Fruit fly (Drosophila melanogaster) ovary, adult (tissue): ENCODE results near the gene CG12299.

Source experiments
- CG17801 ChIP-seq: fragments of 200-800 bp; optimal IDR thresholded peaks from 2 replicates; lab custom pipeline; 2019; ENCODE audit warnings: missing biosample characterization, mild to moderate bottlenecking, missing genetic modification characterization, moderate library complexity; ENCODE audit not compliant: partially characterized antibody

CG12299 gene

DNA sequence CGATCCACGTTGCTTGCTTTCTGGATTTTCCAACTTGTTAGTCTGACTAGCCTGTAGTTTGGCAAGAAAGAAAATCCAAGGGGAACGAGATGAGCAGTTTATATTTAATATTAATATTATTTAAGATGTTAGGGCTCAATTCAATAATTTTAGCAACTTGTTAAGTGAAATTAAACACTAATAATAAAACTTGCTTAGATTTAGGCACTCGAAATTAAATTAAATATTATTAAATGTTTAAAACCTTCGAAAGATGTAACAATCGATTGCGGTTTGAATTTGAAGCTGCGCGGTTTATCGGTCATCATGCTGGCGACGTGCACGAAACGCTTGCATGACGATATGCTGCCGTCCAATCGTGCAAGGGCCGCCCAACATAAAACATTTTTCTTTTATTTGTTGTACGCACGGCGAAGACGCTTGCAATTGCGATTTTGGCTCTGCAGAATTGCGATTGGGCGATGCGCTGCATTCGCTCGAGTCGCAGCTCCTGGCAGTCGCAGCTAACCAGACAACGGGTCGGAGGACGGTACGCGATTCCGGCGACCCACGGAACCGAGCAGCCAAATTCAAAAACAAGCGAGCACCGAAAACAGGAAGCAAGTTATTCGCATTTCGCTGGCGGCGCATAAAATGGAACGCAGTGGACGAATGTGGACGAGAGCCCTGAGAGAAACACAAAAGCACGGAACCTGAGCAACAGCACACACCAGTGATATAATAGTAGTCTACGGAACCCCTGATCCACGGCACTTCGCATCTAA, at the start of gene CG12299, which contains the start of gene Vha16-5:
TSS of gene CG12299 (plus strand) at position 353 of the 764 bp plus-strand sequence.
TSS of gene Vha16-5 (minus strand) at position 51 of the 764 bp plus-strand sequence.
- peak; percentile 80 for TF ChIP-seq CG17801 (GFP tag; lab: Kevin White, UChicago)

DNA sequence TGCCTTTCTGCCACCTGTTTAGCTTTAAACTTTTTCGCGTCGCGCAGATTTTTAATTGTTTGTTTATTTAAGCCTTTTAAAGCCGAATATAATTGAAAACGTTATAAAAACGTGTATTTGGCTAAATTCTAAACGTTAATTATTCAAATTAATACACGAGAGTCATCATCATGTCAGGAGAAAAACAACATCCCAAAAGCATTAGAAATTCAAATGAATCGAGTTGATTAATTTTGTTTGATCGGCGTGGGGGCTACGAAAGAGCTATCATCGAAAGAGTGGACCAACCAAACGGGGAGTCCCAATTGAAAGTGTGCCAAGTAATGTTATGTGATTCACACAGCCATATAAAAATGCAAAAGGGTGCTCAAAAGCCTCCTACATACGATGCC, 49.4 kb upstream of the CG12299 start:
- TF ChIP-seq CG17801 (GFP tag; lab: Kevin White, UChicago): no peak

DNA sequence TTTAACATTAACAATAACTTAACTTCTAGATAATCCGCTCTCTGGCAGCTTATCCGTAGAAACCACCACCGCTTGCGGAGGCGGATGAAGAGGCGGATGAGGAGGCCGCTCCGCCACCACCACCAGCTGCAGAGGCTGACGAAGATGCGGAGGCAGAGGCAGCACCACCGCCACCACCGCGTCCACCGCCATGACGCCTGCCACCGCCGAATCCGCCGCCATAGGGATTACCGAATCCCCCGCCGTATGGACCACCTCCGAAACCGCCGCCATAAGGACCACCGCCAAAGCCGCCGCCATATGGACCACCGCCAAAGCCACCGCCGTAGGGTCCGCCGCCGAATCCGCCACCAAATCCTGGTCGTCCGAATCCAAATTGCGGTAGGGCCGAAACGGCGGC, 48.4 kb upstream of the CG12299 start:
- TF ChIP-seq CG17801 (GFP tag; lab: Kevin White, UChicago): no peak

DNA sequence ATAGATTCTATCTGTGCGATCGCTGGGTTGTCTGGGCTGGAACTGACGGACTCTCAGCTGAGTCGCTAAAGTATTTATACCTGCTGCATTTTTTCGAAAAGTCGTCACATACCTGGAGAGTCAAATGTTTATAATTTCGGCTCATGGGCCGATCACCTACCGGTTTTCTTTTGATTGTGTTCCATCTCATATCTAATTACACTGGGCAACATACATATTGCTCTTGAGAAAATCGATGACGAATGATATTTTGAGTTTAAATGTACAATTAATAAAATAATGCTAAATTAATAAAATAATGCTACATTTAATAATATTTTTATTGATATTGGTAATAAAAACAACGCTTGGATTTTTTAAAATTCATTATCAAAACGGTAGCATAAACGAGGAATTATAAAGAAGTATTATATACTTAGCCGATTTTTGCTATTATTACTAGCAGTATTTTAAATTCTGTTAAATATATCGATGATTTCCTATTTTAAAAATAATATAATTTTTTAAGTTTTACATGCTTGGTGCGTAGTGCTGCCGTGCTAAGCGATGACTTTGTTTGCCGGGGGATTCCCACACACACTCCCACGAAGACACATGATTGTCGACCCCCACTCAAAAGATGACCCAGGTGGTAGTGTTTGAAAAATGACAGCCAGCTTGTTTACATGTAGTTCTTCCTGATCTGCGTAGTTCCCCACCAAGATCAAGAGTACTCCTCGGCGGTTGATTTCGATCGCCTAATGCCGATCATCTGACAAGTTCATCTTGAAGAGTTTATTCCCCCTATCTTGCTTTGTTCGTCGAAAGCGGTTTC, 47.7 kb upstream of the CG12299 start, which contains the start of gene CG7294:
TSS of gene CG7294 (minus strand) at position 51 of the 814 bp plus-strand sequence.
- TF ChIP-seq CG17801 (GFP tag; lab: Kevin White, UChicago): no peak

DNA sequence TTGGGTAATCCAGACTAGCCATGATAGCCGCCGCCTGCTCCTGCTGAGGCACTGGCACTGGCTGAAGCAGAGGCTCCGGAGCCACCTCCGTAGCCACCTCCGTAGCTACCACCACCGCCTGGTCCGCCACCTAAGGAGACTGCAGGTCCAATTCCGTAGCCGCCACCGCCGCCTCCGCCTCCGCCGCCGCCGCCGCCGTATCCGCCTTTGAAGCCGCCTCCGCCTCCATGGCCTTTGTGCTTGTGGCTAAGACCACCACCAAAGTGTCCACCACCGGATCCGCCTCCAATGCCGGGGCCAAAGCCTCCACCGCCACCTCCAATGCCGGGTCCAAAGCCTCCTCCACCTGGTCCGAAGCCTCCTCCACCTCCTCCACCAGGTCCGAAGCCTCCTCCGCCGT, 44.1 kb upstream of the CG12299 start:
- no peak for TF ChIP-seq CG17801 (GFP tag; lab: Kevin White, UChicago)

DNA sequence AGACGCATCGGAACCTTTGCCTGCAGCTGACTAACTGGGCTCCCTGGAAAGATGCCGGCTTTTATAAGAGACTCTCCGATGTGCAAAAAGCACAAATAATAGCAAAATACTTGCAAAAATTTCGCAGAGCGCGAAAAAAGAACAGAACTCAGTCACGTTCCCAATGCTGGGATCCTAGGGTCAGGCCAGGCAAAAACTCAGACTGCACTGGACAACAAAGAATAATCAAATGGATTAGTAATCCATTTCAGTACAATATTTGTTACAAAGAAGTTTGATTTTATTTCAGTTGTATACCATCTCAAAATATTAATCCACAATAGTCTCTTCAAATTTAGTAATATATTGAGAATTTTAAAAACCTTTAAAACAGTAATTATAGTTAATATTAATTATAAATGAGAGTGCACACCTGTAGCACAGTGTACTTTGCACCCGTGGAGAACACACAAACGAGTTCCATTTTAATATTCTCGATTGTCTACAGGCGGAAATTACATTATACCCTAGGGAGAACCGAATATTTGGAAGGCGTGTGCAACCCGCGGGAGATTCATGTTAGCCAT, 43.0 kb upstream of the CG12299 start, which contains the start of gene CG17108:
TSS of gene CG17108 (minus strand) at position 51 of the 566 bp plus-strand sequence.
- no peak for TF ChIP-seq CG17801 (GFP tag; lab: Kevin White, UChicago)

DNA sequence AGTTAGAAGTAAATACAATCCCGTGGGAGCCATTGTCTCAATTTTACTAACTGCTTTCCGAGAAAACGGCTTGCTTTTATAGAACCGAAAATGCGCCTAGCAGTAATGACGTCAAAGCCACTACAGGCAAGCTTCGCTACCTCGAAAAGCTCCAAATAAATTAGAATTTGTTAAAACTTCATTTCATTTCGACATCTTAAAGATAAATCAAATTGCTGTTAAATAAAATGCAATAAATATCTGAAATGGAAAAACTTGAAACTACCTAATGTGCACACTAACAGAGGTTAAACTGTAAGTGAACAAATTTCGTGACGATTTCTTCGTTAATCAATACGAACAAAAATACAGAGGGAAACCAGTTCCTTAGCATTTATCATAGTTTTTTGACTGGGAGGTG, 39.2 kb upstream of the CG12299 start, which contains the start of gene CG7300:
TSS of gene CG7300 (minus strand) at position 52 of the 400 bp plus-strand sequence.
- TF ChIP-seq CG17801 (GFP tag; lab: Kevin White, UChicago): no peak

DNA sequence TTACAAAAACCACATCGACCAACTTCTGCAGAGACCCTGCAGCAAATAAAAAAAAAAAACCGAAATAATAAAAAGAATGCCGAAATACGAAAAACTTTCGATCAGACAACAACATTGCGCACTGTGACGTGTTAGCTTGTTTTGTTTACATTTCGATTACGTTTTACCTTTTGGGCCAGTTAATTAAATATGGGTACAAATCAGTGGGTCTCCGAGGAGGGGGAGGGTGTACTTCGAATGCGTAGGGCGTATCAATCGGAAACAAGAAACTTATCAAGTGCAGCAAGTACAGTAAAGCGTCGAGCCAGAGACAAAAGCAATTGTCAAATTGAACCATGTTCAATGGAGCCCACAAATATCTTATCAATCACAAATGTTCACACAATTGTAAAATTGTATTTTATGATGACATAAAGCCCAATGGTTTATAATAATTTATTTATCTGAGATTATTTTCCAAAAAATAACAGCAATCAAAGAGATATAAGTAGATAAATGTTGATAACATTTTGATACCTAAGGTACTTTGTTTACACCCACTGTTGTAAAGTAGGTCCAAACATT, 35.6 kb upstream of the CG12299 start, which contains the start of gene Lip1:
TSS of gene Lip1 (minus strand) at position 46 of the 564 bp plus-strand sequence.
- no peak for TF ChIP-seq CG17801 (GFP tag; lab: Kevin White, UChicago)

DNA sequence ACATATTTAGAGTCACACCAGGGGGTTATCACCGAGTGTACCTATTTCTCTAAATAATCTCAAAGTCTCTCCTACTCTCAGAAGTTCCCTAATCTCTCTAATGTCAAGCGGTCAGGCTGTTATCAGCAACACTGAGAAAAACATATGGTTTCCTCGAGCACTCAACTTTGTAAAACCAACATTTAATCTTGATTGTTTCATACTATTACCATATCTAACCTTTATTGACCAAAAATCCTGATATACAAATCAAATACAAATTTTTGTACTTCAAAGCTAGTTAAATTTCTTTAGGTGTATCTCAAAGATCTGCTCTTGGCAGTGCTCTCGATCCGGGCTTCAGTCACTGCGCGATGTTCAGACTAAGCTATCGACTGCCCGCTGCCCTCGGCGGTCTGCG, 33.9 kb upstream of the CG12299 start, which contains the start of gene CG6415:
TSS of gene CG6415 (plus strand) at position 341 of the 400 bp plus-strand sequence.
- TF ChIP-seq CG17801 (GFP tag; lab: Kevin White, UChicago): no peak

DNA sequence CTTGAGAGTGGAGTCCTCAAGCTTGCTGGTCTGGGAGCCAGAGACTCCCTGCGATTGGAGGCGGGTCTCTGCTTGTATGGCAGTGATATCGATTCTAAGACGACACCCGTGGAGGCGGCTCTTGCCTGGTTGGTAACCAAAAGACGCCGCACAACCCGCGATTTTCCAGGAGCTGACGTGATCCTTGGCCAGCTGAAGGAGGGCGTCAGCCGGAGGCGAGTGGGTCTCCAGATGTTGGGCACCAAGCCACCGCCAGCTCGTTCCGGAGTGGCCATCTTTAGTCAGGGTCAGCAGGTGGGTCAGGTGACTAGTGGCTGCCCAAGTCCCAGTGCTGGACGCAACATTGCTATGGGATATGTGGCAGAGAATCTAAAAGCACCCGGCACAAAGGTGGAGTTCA, 32.7 kb upstream of the CG12299 start:
- no peak for TF ChIP-seq CG17801 (GFP tag; lab: Kevin White, UChicago)

DNA sequence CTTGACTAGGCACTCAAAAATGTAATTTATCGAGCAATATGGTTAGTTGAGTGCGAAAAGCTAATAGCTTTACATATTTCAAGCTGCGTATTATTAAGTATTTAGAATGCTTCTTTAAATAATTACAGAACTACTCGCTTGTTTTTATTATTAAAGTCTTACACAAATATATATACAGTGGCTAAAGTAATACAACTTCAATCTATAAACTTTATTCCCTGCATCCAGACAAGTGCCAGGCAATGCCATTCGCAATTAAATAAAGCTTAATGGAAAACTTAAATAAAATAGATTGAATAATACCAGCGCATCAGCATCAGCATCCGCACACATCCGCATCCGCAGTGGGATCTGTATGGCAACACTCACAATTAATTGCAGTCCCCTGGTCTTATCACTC, 30.9 kb upstream of the CG12299 start:
- no peak for TF ChIP-seq CG17801 (GFP tag; lab: Kevin White, UChicago)

DNA sequence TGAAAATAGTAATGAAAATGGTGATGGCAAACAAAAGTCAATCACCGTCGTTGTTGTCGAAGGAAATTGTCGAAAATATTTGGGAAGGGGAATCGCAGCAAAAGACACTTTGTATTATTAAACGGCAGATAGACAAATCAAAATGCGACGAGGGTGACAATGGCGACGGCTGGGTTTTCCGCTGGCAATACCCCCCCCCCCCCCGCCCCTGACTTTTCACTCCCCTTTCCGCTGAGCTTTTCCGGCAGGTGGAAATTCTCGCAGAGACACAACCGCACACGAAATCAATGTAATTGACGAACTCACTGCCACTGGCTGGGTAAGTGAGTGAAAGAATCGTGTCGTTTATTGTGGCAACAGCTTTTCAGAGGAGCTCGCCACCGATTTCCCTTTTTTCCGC, 29.1 kb upstream of the CG12299 start:
- no peak for TF ChIP-seq CG17801 (GFP tag; lab: Kevin White, UChicago)

DNA sequence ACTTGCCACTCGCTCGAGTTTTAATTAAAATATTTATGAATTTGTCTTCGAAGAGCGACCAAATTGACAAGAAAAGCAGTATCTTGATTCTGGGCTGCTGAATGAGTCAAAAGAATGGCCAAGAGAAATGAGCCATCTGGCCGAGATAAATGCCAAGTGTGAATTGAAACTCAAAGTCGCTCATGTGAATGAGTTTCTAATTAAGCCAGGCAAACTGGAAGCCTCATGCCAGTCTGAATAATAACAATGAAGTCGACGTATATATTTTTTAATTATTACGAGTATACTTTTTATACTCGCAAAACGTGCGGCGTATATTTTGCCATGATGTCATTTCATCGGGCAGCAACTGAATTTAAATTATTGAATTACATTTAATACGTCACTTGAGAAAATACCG, 27.8 kb upstream of the CG12299 start, which contains the start of gene Lip2:
TSS of gene Lip2 (minus strand) at position 101 of the 400 bp plus-strand sequence.
- no peak for TF ChIP-seq CG17801 (GFP tag; lab: Kevin White, UChicago)

DNA sequence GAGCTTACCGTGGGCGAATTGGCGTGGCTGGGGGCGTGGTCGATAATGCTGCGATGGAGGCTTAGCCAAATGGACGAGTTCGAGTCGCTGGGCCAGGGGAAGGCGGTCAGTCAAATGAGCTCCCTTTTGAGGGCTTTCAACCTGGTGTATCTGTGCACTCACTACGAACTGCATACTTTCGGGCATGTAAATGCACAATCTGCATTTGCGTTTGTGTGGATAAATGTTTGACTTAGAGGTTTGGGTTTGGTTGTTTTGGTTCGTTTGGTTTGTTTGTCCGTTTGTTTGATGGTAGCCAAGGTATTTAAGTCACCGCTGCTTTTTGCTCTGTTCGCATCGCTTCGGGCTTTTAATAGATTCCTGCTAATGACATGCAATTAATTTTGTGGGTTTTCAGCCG, 25.9 kb upstream of the CG12299 start:
- no peak for TF ChIP-seq CG17801 (GFP tag; lab: Kevin White, UChicago)
